Fruit fly (Drosophila melanogaster) whole organism, embryonic: ENCODE data around the gene Set2.

Experiments
- Abd-B ChIP-seq: fragments of 200-800 bp; sonication (Bioruptor generic); optimal IDR thresholded peaks from 2 replicates; lab custom pipeline; 2018; ENCODE audit warnings: missing biosample characterization, mild to moderate bottlenecking, missing genetic modification characterization, moderate library complexity
- Antp ChIP-seq: fragments of 200-800 bp; sonication (Bioruptor generic); optimal IDR thresholded peaks from 3 replicates; lab custom pipeline; 2016; ENCODE audit warnings: missing biosample characterization, missing genetic modification characterization
- Bgb ChIP-seq: fragments of 200-800 bp; sonication (Bioruptor generic); IDR thresholded peaks from 2 replicates; pipeline ENCODE4 v1.3.6; 2022; ENCODE audit warnings: missing biosample characterization, missing genetic modification characterization; ENCODE audit not compliant: partially characterized antibody
- CG11398 ChIP-seq: fragments of 200-800 bp; sonication (Bioruptor generic); optimal IDR thresholded peaks from 2 replicates; lab custom pipeline; 2016; ENCODE audit warnings: missing biosample characterization, missing genetic modification characterization
- CG12299 ChIP-seq: fragments of 200-800 bp; sonication (Bioruptor generic); optimal IDR thresholded peaks from 2 replicates; lab custom pipeline; 2018; ENCODE audit warnings: missing biosample characterization, mild to moderate bottlenecking, missing genetic modification characterization
- CG12769 ChIP-seq: fragments of 200-800 bp; sonication (Bioruptor generic); optimal IDR thresholded peaks from 2 replicates; lab custom pipeline; 2019; ENCODE audit warnings: missing biosample characterization, mild to moderate bottlenecking, missing genetic modification characterization, moderate library complexity
- CG13775 ChIP-seq: fragments of 200-800 bp; sonication (Bioruptor generic); optimal IDR thresholded peaks from 3 replicates; lab custom pipeline; 2017; ENCODE audit warnings: missing biosample characterization, mild to moderate bottlenecking, missing genetic modification characterization
- CG2678 ChIP-seq: fragments of 200-800 bp; sonication (Bioruptor generic); optimal IDR thresholded peaks from 3 replicates; lab custom pipeline; 2019; ENCODE audit warnings: missing biosample characterization, mild to moderate bottlenecking, missing genetic modification characterization, moderate library complexity
- CG6175 ChIP-seq: fragments of 200-800 bp; sonication (Bioruptor generic); IDR thresholded peaks from 3 replicates; pipeline ENCODE4 v1.3.6; 2022; ENCODE audit warnings: missing biosample characterization, missing genetic modification characterization
- CG6254 ChIP-seq: fragments of 200-800 bp; sonication (Bioruptor generic); optimal IDR thresholded peaks from 3 replicates; lab custom pipeline; 2017; ENCODE audit warnings: mild to moderate bottlenecking, missing biosample characterization, missing genetic modification reagents, missing genetic modification characterization
- CG7372 ChIP-seq: fragments of 200-800 bp; sonication (Bioruptor generic); IDR thresholded peaks from 2 replicates; pipeline ENCODE4 v1.3.6; 2022; ENCODE audit warnings: missing biosample characterization, missing genetic modification characterization
- Deaf1 ChIP-seq: fragments of 200-800 bp; optimal IDR thresholded peaks from 3 replicates; lab custom pipeline; 2019; ENCODE audit warnings: missing biosample characterization, mild to moderate bottlenecking, missing genetic modification characterization, moderate library complexity
- E2f2 ChIP-seq: fragments of 200-800 bp; sonication (Bioruptor generic); IDR thresholded peaks from 2 replicates; pipeline ENCODE4 v1.3.6; 2022; ENCODE audit warnings: missing biosample characterization, missing genetic modification characterization
- HLH3B ChIP-seq: fragments of 200-800 bp; sonication (Bioruptor generic); IDR thresholded peaks from 2 replicates; pipeline ENCODE4 v1.3.6; 2022; ENCODE audit warnings: missing biosample characterization, missing genetic modification characterization
- Hr78 ChIP-seq, 2 experiments: fragments of 200-800 bp in 1 of 2; fragments of >200 bp in 1 of 2; sonication (Bioruptor generic) in 1 of 2; optimal IDR thresholded peaks; 2 replicates each; lab custom pipeline; 2017 to 2019; ENCODE audit warnings: missing biosample characterization in 2 of 2, missing genetic modification characterization in 2 of 2, mild to moderate bottlenecking in 1 of 2, moderate library complexity in 1 of 2
- Jarid2 ChIP-seq: fragments of 200-800 bp; sonication (Bioruptor generic); optimal IDR thresholded peaks from 3 replicates; lab custom pipeline; 2017; ENCODE audit warnings: mild to moderate bottlenecking, missing biosample characterization, missing genetic modification reagents, missing genetic modification characterization
- Med ChIP-seq: fragments of 200-800 bp; sonication (Bioruptor generic); peaks from one replicate; lab custom pipeline; 2016; ENCODE audit warnings: missing biosample characterization, missing genetic modification characterization, mild to moderate bottlenecking, inconsistent platforms, moderate library complexity
- Pdp1 ChIP-seq, 2 experiments: fragments of 200-800 bp; sonication (Bioruptor generic); optimal IDR thresholded peaks; 3 replicates each; lab custom pipeline; 2016; ENCODE audit warnings: missing biosample characterization in 2 of 2, missing genetic modification characterization in 2 of 2, mild to moderate bottlenecking in 1 of 2, moderate library complexity in 1 of 2
- Sry-β ChIP-seq: fragments of 200-800 bp; sonication (Bioruptor generic); optimal IDR thresholded peaks from 2 replicates; lab custom pipeline; 2018; ENCODE audit warnings: missing biosample characterization, mild to moderate bottlenecking, missing genetic modification characterization, moderate library complexity
- cad ChIP-seq: fragments of >200 bp; optimal IDR thresholded peaks from 2 replicates; lab custom pipeline; 2017; ENCODE audit warnings: missing biosample characterization, missing genetic modification characterization
- cwo ChIP-seq: fragments of 200-800 bp; sonication (Bioruptor generic); optimal IDR thresholded peaks from 3 replicates; lab custom pipeline; 2017; ENCODE audit warnings: missing biosample characterization, missing genetic modification characterization, mild to moderate bottlenecking, moderate library complexity, missing genetic modification reagents
- da ChIP-seq: fragments of 200-800 bp; sonication (Bioruptor generic); optimal IDR thresholded peaks from 2 replicates; lab custom pipeline; 2016; ENCODE audit warnings: missing biosample characterization, missing genetic modification characterization
- dati ChIP-seq: fragments of 200-800 bp; sonication (Bioruptor generic); IDR thresholded peaks from 2 replicates; pipeline ENCODE4 v1.3.6; 2022; ENCODE audit warnings: missing biosample characterization, missing genetic modification characterization
- fd3F ChIP-seq: fragments of 200-800 bp; sonication (Bioruptor generic); optimal IDR thresholded peaks from 2 replicates; lab custom pipeline; 2018; ENCODE audit warnings: missing biosample characterization, mild to moderate bottlenecking, missing genetic modification characterization, moderate library complexity
- gcm ChIP-seq: fragments of 200-800 bp; sonication (Bioruptor generic); optimal IDR thresholded peaks from 2 replicates; lab custom pipeline; 2019; ENCODE audit warnings: missing biosample characterization, mild to moderate bottlenecking, missing genetic modification characterization, moderate library complexity
- inv ChIP-seq: fragments of 200-800 bp; sonication (Bioruptor generic); IDR thresholded peaks from 2 replicates; pipeline ENCODE4 v1.3.6; 2022; ENCODE audit warnings: missing biosample characterization, missing genetic modification characterization; ENCODE audit not compliant: partially characterized antibody
- mld ChIP-seq: fragments of 200-800 bp; sonication (Bioruptor generic); IDR thresholded peaks from 3 replicates; pipeline ENCODE4 v1.3.6; 2022; ENCODE audit warnings: missing biosample characterization, missing genetic modification characterization; ENCODE audit not compliant: partially characterized antibody
- pfk ChIP-seq: fragments of 200-800 bp; sonication (Bioruptor generic); optimal IDR thresholded peaks from 2 replicates; lab custom pipeline; 2018; ENCODE audit warnings: missing biosample characterization, mild to moderate bottlenecking, missing genetic modification characterization, moderate library complexity
- pho ChIP-seq: fragments of 200-800 bp; sonication (Bioruptor generic); optimal IDR thresholded peaks from 2 replicates; lab custom pipeline; 2016; ENCODE audit warnings: missing biosample characterization, missing genetic modification characterization
- row ChIP-seq: fragments of 200-800 bp; sonication (Bioruptor generic); IDR thresholded peaks from 3 replicates; pipeline ENCODE4 v1.3.6; 2022; ENCODE audit warnings: missing biosample characterization, missing genetic modification characterization
- sd ChIP-seq: fragments of 200-800 bp; sonication (Bioruptor generic); optimal IDR thresholded peaks from 3 replicates; lab custom pipeline; 2018; ENCODE audit warnings: missing biosample characterization, mild to moderate bottlenecking, missing genetic modification characterization, moderate library complexity
- seq ChIP-seq: fragments of 200-800 bp; sonication (Bioruptor generic); IDR thresholded peaks from 2 replicates; pipeline ENCODE4 v1.3.6; 2022; ENCODE audit warnings: missing biosample characterization, missing genetic modification characterization
- vvl ChIP-seq: fragments of 200-800 bp; sonication (Bioruptor generic); IDR thresholded peaks from 2 replicates; pipeline ENCODE4 v1.3.6; 2022; ENCODE audit warnings: missing biosample characterization, missing genetic modification characterization
- z ChIP-seq: fragments of 200-800 bp; sonication (Bioruptor generic); IDR thresholded peaks from 3 replicates; pipeline ENCODE4 v1.3.6; 2022; ENCODE audit warnings: missing biosample characterization, missing genetic modification characterization
- zf30C ChIP-seq: fragments of 200-800 bp; sonication (Bioruptor generic); optimal IDR thresholded peaks from 3 replicates; lab custom pipeline; 2018; ENCODE audit warnings: missing biosample characterization, mild to moderate bottlenecking, missing genetic modification characterization

Gene Set2

DNA sequence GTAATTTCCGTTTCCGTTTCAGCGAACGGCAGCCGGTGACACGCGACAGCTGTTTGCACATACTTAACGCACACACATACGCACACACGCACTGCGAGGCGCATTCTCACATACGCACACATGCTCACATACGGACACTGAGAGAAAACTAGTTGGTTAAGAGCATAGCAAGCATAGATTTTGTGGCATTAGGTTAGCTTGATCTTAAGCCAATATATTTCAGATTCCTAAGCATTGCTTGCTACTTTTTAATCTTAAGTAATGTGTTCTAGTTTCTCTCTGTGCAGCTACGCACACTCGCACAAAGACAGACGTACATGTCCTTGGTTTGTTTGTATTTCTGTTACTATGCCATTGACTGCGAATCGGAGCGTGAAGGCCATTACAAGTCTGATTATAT, 21.0 kb downstream of the Set2 start (continued):
- TF ChIP-seq fd3F (GFP tag; lab: Kevin White, UChicago) (no peak), cwo (peak; percentile 12), CG12299 (tag; lab: Kevin White, UChicago) (no peak), CG2678 (peak; percentile 43), gcm (GFP tag; lab: Kevin White, UChicago) (no peak), z (GFP tag; lab: Robert Waterston, UW) (no peak), Abd-B (GFP tag; lab: Kevin White, UChicago) (no peak), da (GFP tag; lab: Kevin White, UChicago) (no peak), CG12769 (tag; lab: Kevin White, UChicago) (peak; percentile 35), CG6254 (GFP tag; lab: Kevin White, UChicago) (no peak), pho (GFP tag; lab: Kevin White, UChicago) (no peak), pfk (GFP tag; lab: Kevin White, UChicago) (no peak), dati (GFP tag; lab: Robert Waterston, UW) (no peak), CG11398 (no peak)

DNA sequence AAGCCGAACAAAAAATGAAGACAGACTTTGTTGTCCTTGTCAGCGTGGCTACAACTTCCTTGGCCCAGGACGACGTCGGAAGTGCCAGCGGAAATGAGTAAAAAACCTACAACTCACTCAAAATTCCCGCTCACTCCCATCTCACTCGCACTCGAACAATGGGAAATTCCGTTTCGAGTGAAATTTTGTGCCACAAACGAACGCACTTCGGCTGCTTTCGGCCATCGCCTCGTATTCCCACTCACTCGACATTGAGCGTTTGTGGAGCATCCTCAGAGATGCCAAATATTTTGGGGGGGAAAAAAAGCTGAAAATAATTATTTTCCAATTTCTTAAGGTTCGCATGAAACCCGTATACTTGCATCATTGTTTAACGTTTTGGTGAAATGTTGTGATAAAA, 31.6 kb downstream of the Set2 start:
- TF ChIP-seq row (GFP tag; lab: Robert Waterston, UW) (0 out of 3 replicates have a peak, but pooled peaks have one; percentile 22), Hr78 (GFP tag; optimal IDR thresholded peaks at IDR 0.05; lab: Kevin White, UChicago) (no peak), Deaf1 (tag; lab: Kevin White, UChicago) (peak; percentile 84), Sry-β (GFP tag; lab: Kevin White, UChicago) (peak; percentile 50), z (GFP tag; lab: Robert Waterston, UW) (peak; percentile 97), seq (no peak), zf30C (GFP tag; lab: Kevin White, UChicago) (no peak)
- TF ChIP-seq, all 482 proteins: peak for 4

DNA sequence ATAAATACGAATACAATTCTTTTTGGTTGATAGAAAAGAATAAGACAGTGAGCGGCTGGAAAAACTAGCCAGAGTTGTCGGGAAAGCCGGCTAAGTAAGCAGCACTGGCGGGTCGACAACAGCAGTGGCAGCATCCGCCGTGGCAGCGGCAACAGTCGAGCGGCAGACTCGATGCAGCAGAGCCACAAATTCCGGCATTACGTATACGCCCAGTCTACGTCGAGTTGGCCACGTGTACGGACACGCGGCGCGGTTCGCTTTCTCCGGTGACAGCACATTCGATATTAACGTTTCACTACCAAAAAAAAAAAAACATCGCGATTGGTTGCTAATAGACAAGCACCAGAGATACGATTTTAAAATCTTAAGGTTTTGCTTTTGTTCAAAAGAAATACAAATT, 32.7 kb downstream of the Set2 start, which contains the start of gene Neto:
Neto (plus strand) TSS at position 209 of the 400 bp plus-strand sequence.
- no peak for TF ChIP-seq CG13775
- peak; percentile 26 for TF ChIP-seq Jarid2
- TF ChIP-seq z (GFP tag; lab: Robert Waterston, UW), result peak; percentile 84
- no peak for TF ChIP-seq vvl
- TF ChIP-seq CG6175 (GFP tag; lab: Robert Waterston, UW), result peak; percentile 74; the same call in 2 of the 3 replicates
- TF ChIP-seq pfk (GFP tag; lab: Kevin White, UChicago), result no peak
- peak; percentile 18; the same call in 1 of the 2 replicates for TF ChIP-seq Bgb (GFP tag; lab: Robert Waterston, UW)
- TF ChIP-seq mld, result no peak
- 0 out of 2 replicates have a peak, but pooled peaks have one; percentile 11 for TF ChIP-seq inv (GFP tag; lab: Robert Waterston, UW)
- TF ChIP-seq Sry-β (GFP tag; lab: Kevin White, UChicago), result peak; percentile 45
- no peak for TF ChIP-seq cad (GFP tag; lab: Kevin White, UChicago)
- TF ChIP-seq E2f2, result no peak
- peak; percentile 74 for TF ChIP-seq Deaf1 (tag; lab: Kevin White, UChicago)
- no peak for TF ChIP-seq HLH3B (GFP tag; lab: Robert Waterston, UW)
- TF ChIP-seq sd, result peak; percentile 15
- TF ChIP-seq Med, result peak; percentile 64
- 0 out of 2 replicates have a peak, but pooled peaks have one; percentile 33 for TF ChIP-seq CG7372 (GFP tag; lab: Robert Waterston, UW)
- peak in 1 of 2 experiments; percentile 53 for TF ChIP-seq Pdp1 (GFP tag; optimal IDR thresholded peaks at IDR 0.05; lab: Kevin White, UChicago)
- no peak for TF ChIP-seq Antp (GFP tag; lab: Kevin White, UChicago)
- TF ChIP-seq, all 482 proteins: peak for 11
